Worm (Caenorhabditis elegans) whole organism, young adult: ENCODE measurements around the gene Y62H9A.4.
A peak's percentile ranks its signal among the peaks of the same experiment; 100 is the strongest.

Experiments used
- B0019.2 ChIP-seq: fragments of 200-800 bp; sonication (Bioruptor generic); conservative IDR thresholded peaks from 2 replicates; pipeline ENCODE4 v1.3.6; 2022; ENCODE audit warnings: missing genetic modification reagents, missing genetic modification characterization, missing compliant biosample characterization
- B0261.1 ChIP-seq: sonication (generic microtip); optimal IDR thresholded peaks from 2 replicates; lab custom pipeline; 2016; ENCODE audit warnings: mild to moderate bottlenecking, missing genetic modification characterization, moderate library complexity, missing compliant biosample characterization
- F23B12.7 ChIP-seq: sonication (generic microtip); optimal IDR thresholded peaks from 2 replicates; lab custom pipeline; 2017; ENCODE audit warnings: missing genetic modification characterization, mild to moderate bottlenecking, missing compliant biosample characterization, antibody characterized with exemption, moderate library complexity; ENCODE audit not compliant: insufficient read depth
- F49E8.2 ChIP-seq: sonication (generic microtip); optimal IDR thresholded peaks from 3 replicates; lab custom pipeline; 2017; ENCODE audit warnings: missing genetic modification characterization, mild to moderate bottlenecking, missing compliant biosample characterization, antibody characterized with exemption, moderate library complexity; ENCODE audit not compliant: insufficient read depth
- K11D2.4 ChIP-seq: fragments of 200-800 bp; sonication (Bioruptor generic); IDR thresholded peaks from 2 replicates; pipeline ENCODE4 v1.3.6; 2022; ENCODE audit warnings: missing genetic modification reagents, missing genetic modification characterization, missing compliant biosample characterization
- Y53G8AR.9 ChIP-seq: fragments of 200-800 bp; sonication (Bioruptor generic); conservative IDR thresholded peaks from 2 replicates; pipeline ENCODE4 v1.3.6; 2022; ENCODE audit warnings: missing genetic modification reagents, missing genetic modification characterization, missing compliant biosample characterization
- Y79H2A.3 ChIP-seq: fragments of 200-800 bp; sonication (Bioruptor generic); conservative IDR thresholded peaks from 2 replicates; pipeline ENCODE4 v1.3.6; 2022; ENCODE audit warnings: missing genetic modification reagents, missing genetic modification characterization, missing compliant biosample characterization
- Y95B8A.8 ChIP-seq: fragments of 200-800 bp; sonication (Bioruptor generic); IDR thresholded peaks from 2 replicates; pipeline ENCODE4 v1.3.6; 2022; ENCODE audit warnings: missing genetic modification reagents, missing genetic modification characterization, missing compliant biosample characterization
- ama-1 ChIP-seq, 3 experiments: fragments of 150-350 bp in 1 of 3; sonication (generic microtip) in 2 of 3; optimal IDR thresholded peaks; 2 replicates each; lab custom pipeline; 2014 to 2018; ENCODE audit warnings: missing biosample characterization in 2 of 3, missing genetic modification characterization in 2 of 3, missing genetic modification reagents in 2 of 3
- aptf-2 ChIP-seq: fragments of 200-800 bp; sonication (Bioruptor generic); conservative IDR thresholded peaks from 2 replicates; pipeline ENCODE4 v1.3.6; 2022; ENCODE audit warnings: missing genetic modification reagents, missing genetic modification characterization, missing compliant biosample characterization
- attf-3 ChIP-seq: fragments of 200-800 bp; sonication (Bioruptor generic); conservative IDR thresholded peaks from 2 replicates; pipeline ENCODE4 v1.3.6; 2022; ENCODE audit warnings: missing genetic modification reagents, missing genetic modification characterization, missing compliant biosample characterization
- attf-5 ChIP-seq: fragments of 200-800 bp; sonication (Bioruptor generic); optimal IDR thresholded peaks from 2 replicates; lab custom pipeline; 2018; ENCODE audit warnings: mild to moderate bottlenecking, missing genetic modification characterization, missing compliant biosample characterization
- bed-2 ChIP-seq: fragments of 200-800 bp; sonication (Bioruptor generic); IDR thresholded peaks from 2 replicates; pipeline ENCODE4 v1.3.6; 2022; ENCODE audit warnings: missing genetic modification reagents, missing genetic modification characterization, missing compliant biosample characterization
- ccch-3 ChIP-seq: fragments of 200-800 bp; sonication (Bioruptor generic); optimal IDR thresholded peaks from 2 replicates; lab custom pipeline; 2018; ENCODE audit warnings: mild to moderate bottlenecking, missing genetic modification characterization, missing compliant biosample characterization
- cebp-2 ChIP-seq: fragments of 200-800 bp; sonication (Bioruptor generic); IDR thresholded peaks from 2 replicates; pipeline ENCODE4 v1.3.6; 2022; ENCODE audit warnings: missing genetic modification characterization, missing compliant biosample characterization
- ceh-58 ChIP-seq: fragments of 200-800 bp; sonication (Bioruptor generic); IDR thresholded peaks from 2 replicates; pipeline ENCODE4 v1.3.6; 2022; ENCODE audit warnings: missing genetic modification characterization, missing compliant biosample characterization
- ceh-91 ChIP-seq: fragments of 200-800 bp; sonication (Bioruptor generic); IDR thresholded peaks from 2 replicates; pipeline ENCODE4 v1.3.6; 2022; ENCODE audit warnings: missing genetic modification reagents, missing genetic modification characterization, missing compliant biosample characterization
- die-1 ChIP-seq: sonication (generic microtip); optimal IDR thresholded peaks from 2 replicates; lab custom pipeline; 2016; ENCODE audit warnings: missing genotype, mild to moderate bottlenecking, missing genetic modification characterization, missing compliant biosample characterization
- dox-1 ChIP-seq: fragments of 200-800 bp; sonication (Bioruptor generic); IDR thresholded peaks from 2 replicates; pipeline ENCODE4 v1.3.6; 2022; ENCODE audit warnings: missing genetic modification reagents, missing genetic modification characterization, missing compliant biosample characterization
- dpff-1 ChIP-seq: sonication (generic microtip); optimal IDR thresholded peaks from 2 replicates; lab custom pipeline; 2017; ENCODE audit warnings: mild to moderate bottlenecking, missing genetic modification characterization, missing compliant biosample characterization
- efl-1 ChIP-seq: fragments of 150-350 bp; optimal IDR thresholded peaks from 2 replicates; lab custom pipeline; 2014; ENCODE audit warnings: missing biosample characterization, missing genetic modification reagents, missing genetic modification characterization
- egrh-3 ChIP-seq: fragments of 200-800 bp; sonication (Bioruptor generic); IDR thresholded peaks from 2 replicates; pipeline ENCODE4 v1.3.6; 2022; ENCODE audit warnings: missing genetic modification reagents, missing genetic modification characterization, missing compliant biosample characterization
- ekl-4 ChIP-seq: fragments of 200-800 bp; sonication (Bioruptor generic); IDR thresholded peaks from 2 replicates; pipeline ENCODE4 v1.3.6; 2022; ENCODE audit warnings: missing genetic modification reagents, missing genetic modification characterization, missing compliant biosample characterization
- ets-4 ChIP-seq: fragments of 200-800 bp; sonication (Bioruptor generic); optimal IDR thresholded peaks from 2 replicates; lab custom pipeline; 2018; ENCODE audit warnings: mild to moderate bottlenecking, missing genetic modification characterization, missing compliant biosample characterization
- hlh-26 ChIP-seq: fragments of 200-800 bp; sonication (Bioruptor generic); conservative IDR thresholded peaks from 2 replicates; pipeline ENCODE4 v1.3.6; 2022; ENCODE audit warnings: missing genetic modification reagents, missing genetic modification characterization, missing compliant biosample characterization
- hmg-20 ChIP-seq: fragments of 200-800 bp; sonication (Bioruptor generic); IDR thresholded peaks from 2 replicates; pipeline ENCODE4 v1.3.6; 2022; ENCODE audit warnings: missing genetic modification reagents, missing genetic modification characterization, missing compliant biosample characterization
- hsf-1 ChIP-seq: fragments of 200-800 bp; sonication (Bioruptor generic); IDR thresholded peaks from 2 replicates; pipeline ENCODE4 v1.3.6; 2022; ENCODE audit warnings: missing genetic modification reagents, missing genetic modification characterization, missing compliant biosample characterization
- lin-54 ChIP-seq: fragments of 200-800 bp; sonication (Bioruptor generic); optimal IDR thresholded peaks from 2 replicates; lab custom pipeline; 2018; ENCODE audit warnings: mild to moderate bottlenecking, missing genetic modification characterization, missing compliant biosample characterization
- lir-1 ChIP-seq: fragments of 200-800 bp; sonication (Bioruptor generic); conservative IDR thresholded peaks from 2 replicates; pipeline ENCODE4 v1.3.6; 2022; ENCODE audit warnings: missing genetic modification reagents, missing genetic modification characterization, missing compliant biosample characterization
- lsy-27 ChIP-seq: sonication (generic microtip); optimal IDR thresholded peaks from 2 replicates; lab custom pipeline; 2017; ENCODE audit warnings: missing genetic modification characterization, mild to moderate bottlenecking, missing compliant biosample characterization, antibody characterized with exemption, missing genotype, borderline replicate concordance; ENCODE audit not compliant: insufficient read depth
- madf-3 ChIP-seq: fragments of 200-800 bp; sonication (Bioruptor generic); IDR thresholded peaks from 2 replicates; pipeline ENCODE4 v1.3.6; 2022; ENCODE audit warnings: missing genetic modification reagents, missing genetic modification characterization, missing compliant biosample characterization
- madf-6 ChIP-seq: fragments of 200-800 bp; sonication (Bioruptor generic); IDR thresholded peaks from 2 replicates; pipeline ENCODE4 v1.3.6; 2022; ENCODE audit warnings: missing genetic modification reagents, missing genetic modification characterization, missing compliant biosample characterization
- madf-8 ChIP-seq: fragments of 200-800 bp; sonication (Bioruptor generic); conservative IDR thresholded peaks from 2 replicates; pipeline ENCODE4 v1.3.6; 2022; ENCODE audit warnings: missing genetic modification reagents, missing genetic modification characterization, missing compliant biosample characterization
- mel-28 ChIP-seq: sonication (generic microtip); optimal IDR thresholded peaks from 2 replicates; lab custom pipeline; 2016; ENCODE audit warnings: borderline replicate concordance, mild to moderate bottlenecking, missing genetic modification characterization, missing compliant biosample characterization
- nfyb-1 ChIP-seq: fragments of 200-800 bp; sonication (Bioruptor generic); IDR thresholded peaks from 2 replicates; pipeline ENCODE4 v1.3.6; 2022; ENCODE audit warnings: missing genetic modification reagents, missing genetic modification characterization, missing compliant biosample characterization
- nhr-179 ChIP-seq: sonication (generic microtip); optimal IDR thresholded peaks from 2 replicates; lab custom pipeline; 2016; ENCODE audit warnings: mild to moderate bottlenecking, missing genetic modification characterization, missing compliant biosample characterization
- nhr-80 ChIP-seq: sonication (generic microtip); optimal IDR thresholded peaks from 2 replicates; lab custom pipeline; 2016; ENCODE audit warnings: missing genetic modification characterization, missing compliant biosample characterization
- rec-8 ChIP-seq, 2 experiments: sonication (generic microtip); optimal IDR thresholded peaks; 2 replicates each; lab custom pipeline; 2016; ENCODE audit warnings: mild to moderate bottlenecking in 2 of 2, missing genetic modification characterization in 2 of 2, missing genetic modification reagents in 2 of 2, missing genotype in 2 of 2, missing biosample characterization in 1 of 2, missing compliant biosample characterization in 1 of 2, moderate library complexity in 1 of 2
- sea-2 ChIP-seq: fragments of 200-800 bp; sonication (Bioruptor generic); IDR thresholded peaks from 2 replicates; pipeline ENCODE4 v1.3.6; 2022; ENCODE audit warnings: missing genetic modification characterization, missing compliant biosample characterization
- snpc-4 ChIP-seq, 5 experiments: fragments of 150-350 bp in 1 of 5; sonication (generic microtip) in 4 of 5; optimal IDR thresholded peaks; 2 replicates each; lab custom pipeline; 2014 to 2018; ENCODE audit warnings: missing genetic modification characterization in 5 of 5, missing biosample characterization in 3 of 5, antibody characterized with exemption in 2 of 5, mild to moderate bottlenecking in 2 of 5, missing compliant biosample characterization in 2 of 5, missing genotype in 2 of 5, moderate library complexity in 2 of 5, missing genetic modification reagents in 1 of 5
- sptf-2 ChIP-seq: fragments of 200-800 bp; sonication (Bioruptor generic); optimal IDR thresholded peaks from 2 replicates; lab custom pipeline; 2018; ENCODE audit warnings: mild to moderate bottlenecking, missing genetic modification characterization, missing compliant biosample characterization
- tbp1 ChIP-seq: fragments of 200-800 bp; sonication (Bioruptor generic); optimal IDR thresholded peaks from 2 replicates; lab custom pipeline; 2018; ENCODE audit warnings: mild to moderate bottlenecking, missing genetic modification characterization, missing compliant biosample characterization
- unc-130 ChIP-seq: sonication (generic microtip); optimal IDR thresholded peaks from 2 replicates; lab custom pipeline; 2016; ENCODE audit warnings: missing genetic modification reagents, missing genetic modification characterization, missing compliant biosample characterization
- xnd-1 ChIP-seq: sonication (generic microtip); optimal IDR thresholded peaks from 2 replicates; lab custom pipeline; 2016; ENCODE audit warnings: missing genotype, missing genetic modification reagents, missing genetic modification characterization, missing compliant biosample characterization
- ztf-18 ChIP-seq: sonication (generic microtip); optimal IDR thresholded peaks from 2 replicates; lab custom pipeline; 2016; ENCODE audit warnings: missing genotype, mild to moderate bottlenecking, missing genetic modification characterization, missing compliant biosample characterization
- ztf-26 ChIP-seq: sonication (generic microtip); optimal IDR thresholded peaks from 2 replicates; lab custom pipeline; 2017; ENCODE audit warnings: missing genetic modification characterization, missing compliant biosample characterization
- ztf-3 ChIP-seq: fragments of 200-800 bp; sonication (Bioruptor generic); optimal IDR thresholded peaks from 2 replicates; lab custom pipeline; 2018; ENCODE audit warnings: mild to moderate bottlenecking, missing genetic modification characterization, missing compliant biosample characterization

Y62H9A.4 gene

ce11 chrX:11872210-11872609, 7.7 kb upstream of the Y62H9A.4 start (continued):
- 0 out of 2 replicates have a peak, but pooled peaks have one; percentile 21 for TF ChIP-seq Y79H2A.3
- TF ChIP-seq bed-2, result no peak
- peak; percentile 78 for TF ChIP-seq nfyb-1
- no peak for TF ChIP-seq madf-8 (GFP tag; lab: Robert Waterston, UW)
- TF ChIP-seq nhr-80 (tag; lab: Kevin White, UChicago), result peak; percentile 17
- TF ChIP-seq mel-28 (tag; lab: Kevin White, UChicago), result no peak
- no peak for TF ChIP-seq madf-3
- peak; percentile 71; the same call in 1 of the 2 replicates for TF ChIP-seq Y53G8AR.9 (GFP tag; lab: Robert Waterston, UW)
- TF ChIP-seq dox-1 (GFP tag; lab: Robert Waterston, UW), result peak; percentile 68
- TF ChIP-seq ceh-58 (GFP tag; lab: Robert Waterston, UW), result no peak
- no peak for TF ChIP-seq ceh-91 (GFP tag; lab: Robert Waterston, UW)
- no peak for TF ChIP-seq lin-54 (GFP tag; lab: Kevin White, UChicago)
- TF ChIP-seq madf-6 (GFP tag; lab: Robert Waterston, UW), result peak; percentile 19; the same call in 1 of the 2 replicates
- TF ChIP-seq ztf-26 (tag; lab: Kevin White, UChicago), result no peak
- no peak for TF ChIP-seq xnd-1
- no peak for TF ChIP-seq ets-4
- no peak for TF ChIP-seq egrh-3 (GFP tag; lab: Robert Waterston, UW)
- TF ChIP-seq ztf-3 (GFP tag; lab: Kevin White, UChicago), result no peak
- 0 out of 2 replicates have a peak, but pooled peaks have one; percentile 52 for TF ChIP-seq sea-2 (GFP tag; lab: Robert Waterston, UW)
- no peak for TF ChIP-seq attf-3 (GFP tag; lab: Robert Waterston, UW)
- peak; percentile 36 for TF ChIP-seq ekl-4 (GFP tag; lab: Robert Waterston, UW)
- no peak for TF ChIP-seq cebp-2 (GFP tag; lab: Robert Waterston, UW)
- TF ChIP-seq B0261.1, result peak; percentile 84
- TF ChIP-seq ccch-3, result no peak
- no peak for TF ChIP-seq B0019.2
- peak; percentile 17 for TF ChIP-seq attf-5
- no peak for TF ChIP-seq snpc-4 (GFP tag; optimal IDR thresholded peaks at IDR 0.05; lab: Kevin White, UChicago)
- TF ChIP-seq snpc-4 (tag; optimal IDR thresholded peaks at IDR 0.05; lab: Kevin White, UChicago), result peak in 2 of 4 experiments; percentile 23 to 42
- no peak for TF ChIP-seq ama-1 (optimal IDR thresholded peaks at IDR 0.05; lab: Kevin White, UChicago)
- TF ChIP-seq ama-1 (GFP tag; optimal IDR thresholded peaks at IDR 0.05; lab: Kevin White, UChicago), result no peak
- 0 out of 2 replicates have a peak, but pooled peaks have one; percentile 29 for TF ChIP-seq lir-1 (GFP tag; lab: Robert Waterston, UW)
- TF ChIP-seq aptf-2 (GFP tag; lab: Robert Waterston, UW), result no peak
- TF ChIP-seq K11D2.4 (GFP tag; lab: Robert Waterston, UW), result no peak
- TF ChIP-seq Y95B8A.8, result no peak
- TF ChIP-seq F23B12.7 (tag; lab: Kevin White, UChicago), result no peak
- TF ChIP-seq hlh-26, result no peak
- peak; percentile 44 for TF ChIP-seq die-1
- TF ChIP-seq lsy-27 (tag; lab: Kevin White, UChicago), result peak; percentile 8
- peak in 1 of 2 experiments; percentile 5 for TF ChIP-seq rec-8 (tag; optimal IDR thresholded peaks at IDR 0.05; lab: Kevin White, UChicago)
- no peak for TF ChIP-seq sptf-2
- TF ChIP-seq efl-1, result no peak
- TF ChIP-seq tbp1 (GFP tag; lab: Kevin White, UChicago), result peak; percentile 88
- no peak for TF ChIP-seq dpff-1 (tag; lab: Kevin White, UChicago)
- TF ChIP-seq ztf-18 (tag; lab: Kevin White, UChicago), result peak; percentile 64
- no peak for TF ChIP-seq hmg-20 (GFP tag; lab: Robert Waterston, UW)
- TF ChIP-seq F49E8.2 (tag; lab: Kevin White, UChicago), result no peak
- no peak for TF ChIP-seq unc-130 (GFP tag; lab: Kevin White, UChicago)
- TF ChIP-seq hsf-1 (GFP tag; lab: Robert Waterston, UW), result no peak
- TF ChIP-seq nhr-179 (tag; lab: Kevin White, UChicago), result peak; percentile 10
